Worm (Caenorhabditis elegans) whole organism, L2 larva: ENCODE data around the gene F47B8.18.

Experiments used
- R02D3.7 ChIP-seq: fragments of 150-350 bp; optimal IDR thresholded peaks from 2 replicates; lab custom pipeline; 2014; ENCODE audit warnings: missing biosample characterization, missing genetic modification characterization
- aly-2 ChIP-seq: fragments of 150-350 bp; optimal IDR thresholded peaks from 2 replicates; lab custom pipeline; 2014; ENCODE audit warnings: missing biosample characterization, missing genetic modification characterization
- elt-3 ChIP-seq: sonication (generic microtip); optimal IDR thresholded peaks from 2 replicates; lab custom pipeline; 2017; ENCODE audit warnings: missing biosample characterization, missing genetic modification characterization
- lin-39 ChIP-seq: fragments of 150-350 bp; optimal IDR thresholded peaks from 2 replicates; lab custom pipeline; 2014; ENCODE audit warnings: missing biosample characterization, missing genetic modification reagents, missing genetic modification characterization
- nhr-11 ChIP-seq: fragments of 150-350 bp; optimal IDR thresholded peaks from 2 replicates; lab custom pipeline; 2014; ENCODE audit warnings: missing biosample characterization, missing genetic modification characterization
- nhr-21 ChIP-seq: fragments of 150-350 bp; optimal IDR thresholded peaks from 2 replicates; lab custom pipeline; 2014; ENCODE audit warnings: missing biosample characterization, missing genetic modification characterization
- nhr-237 ChIP-seq: fragments of 150-350 bp; optimal IDR thresholded peaks from 2 replicates; lab custom pipeline; 2014; ENCODE audit warnings: missing biosample characterization, missing genetic modification characterization
- snpc-4 ChIP-seq: fragments of 150-350 bp; optimal IDR thresholded peaks from 2 replicates; lab custom pipeline; 2014; ENCODE audit warnings: missing biosample characterization, missing genetic modification characterization
- ztf-4 ChIP-seq: fragments of 150-350 bp; optimal IDR thresholded peaks from 2 replicates; lab custom pipeline; 2014; ENCODE audit warnings: missing biosample characterization, missing genetic modification characterization

DNA sequence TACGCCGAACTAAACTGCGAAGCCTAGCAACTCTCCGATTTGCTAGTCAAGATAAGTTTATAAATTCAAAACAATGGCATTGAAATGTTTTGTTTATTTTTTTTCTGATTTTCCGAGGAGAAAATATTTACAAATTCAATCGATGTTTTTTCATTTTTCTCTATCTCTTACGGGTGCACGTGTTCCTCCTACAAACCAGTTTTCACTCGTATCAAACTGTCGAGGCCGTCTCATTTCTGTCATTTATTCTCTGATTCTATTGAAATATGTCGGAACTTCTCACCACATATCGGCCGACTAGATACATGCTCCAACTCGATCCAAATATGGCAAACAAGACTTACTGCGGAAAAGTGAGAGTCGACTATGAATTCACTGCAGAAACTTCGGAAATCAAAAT lies 6.2 kb upstream of the F47B8.18 start, which contains the start of gene F47B8.8:
- TF ChIP-seq nhr-11 (tag; lab: Kevin White, UChicago) (no peak), R02D3.7 (no peak), nhr-21 (tag; lab: Kevin White, UChicago) (no peak), aly-2 (tag; lab: Kevin White, UChicago) (no peak), ztf-4 (tag; lab: Kevin White, UChicago) (no peak), snpc-4 (tag; lab: Kevin White, UChicago) (no peak), elt-3 (tag; lab: Kevin White, UChicago) (no peak), lin-39 (tag; lab: Kevin White, UChicago) (no peak), nhr-237 (tag; lab: Kevin White, UChicago) (no peak)
